Worm (Caenorhabditis elegans) whole organism, L1 larva: ENCODE results near the gene C49H3.4.

Experiments
- C16A3.4 ChIP-seq: fragments of 150-350 bp; optimal IDR thresholded peaks from 2 replicates; lab custom pipeline; 2014; ENCODE audit warnings: missing biosample characterization, missing genetic modification characterization
- C34B4.2 ChIP-seq: sonication (generic microtip); optimal IDR thresholded peaks from 2 replicates; lab custom pipeline; 2017; ENCODE audit warnings: mild to moderate bottlenecking, missing genetic modification characterization, missing compliant biosample characterization
- F16B12.6 ChIP-seq: fragments of 150-350 bp; optimal IDR thresholded peaks from 2 replicates; lab custom pipeline; 2014; ENCODE audit warnings: missing biosample characterization, missing genetic modification characterization
- aly-2 ChIP-seq: fragments of 150-350 bp; optimal IDR thresholded peaks from 2 replicates; lab custom pipeline; 2014; ENCODE audit warnings: missing biosample characterization, missing genetic modification characterization
- ama-1 ChIP-seq: fragments of 150-350 bp; optimal IDR thresholded peaks from 2 replicates; lab custom pipeline; 2014
- blmp-1 ChIP-seq: fragments of 150-350 bp; optimal IDR thresholded peaks from 2 replicates; lab custom pipeline; 2014; ENCODE audit warnings: missing biosample characterization, missing genetic modification characterization
- ceh-82 ChIP-seq, 3 experiments: fragments of 150-350 bp in 1 of 3; sonication (generic microtip) in 2 of 3; optimal IDR thresholded peaks; 2 replicates each; lab custom pipeline; 2014 to 2017; ENCODE audit warnings: missing biosample characterization in 3 of 3, missing genetic modification characterization in 3 of 3
- ceh-88 ChIP-seq: fragments of 200-800 bp; sonication (Bioruptor generic); IDR thresholded peaks from 2 replicates; pipeline ENCODE4 v1.3.6; 2022; ENCODE audit warnings: missing genetic modification characterization, missing compliant biosample characterization
- ceh-90 ChIP-seq: sonication (generic microtip); optimal IDR thresholded peaks from 2 replicates; lab custom pipeline; 2016; ENCODE audit warnings: missing genetic modification characterization, missing compliant biosample characterization
- dpl-1 ChIP-seq, 3 experiments: fragments of 150-350 bp in 2 of 3; sonication (generic microtip) in 1 of 3; optimal IDR thresholded peaks; 2 replicates each; lab custom pipeline; 2014 to 2017; ENCODE audit warnings: missing biosample characterization in 3 of 3, missing genetic modification characterization in 3 of 3, missing genetic modification reagents in 3 of 3
- efl-1 ChIP-seq, 4 experiments: fragments of 150-350 bp; optimal IDR thresholded peaks in 3 of 4; peaks in 1 of 4; 1 replicate in 1 of 4; 2 replicates in 3 of 4; lab custom pipeline; 2014; ENCODE audit warnings: missing biosample characterization in 2 of 4, missing genetic modification characterization in 2 of 4, missing genetic modification reagents in 2 of 4
- efl-3 ChIP-seq: fragments of 200-800 bp; sonication (Bioruptor generic); optimal IDR thresholded peaks from 2 replicates; lab custom pipeline; 2018; ENCODE audit warnings: mild to moderate bottlenecking, missing genetic modification characterization, missing compliant biosample characterization
- egl-13 ChIP-seq: sonication (generic microtip); optimal IDR thresholded peaks from 2 replicates; lab custom pipeline; 2016; ENCODE audit warnings: missing genotype, missing genetic modification reagents, missing genetic modification characterization, missing compliant biosample characterization
- egl-27 ChIP-seq, 2 experiments: fragments of 150-350 bp in 1 of 2; sonication (generic microtip); optimal IDR thresholded peaks; 3 replicates each; lab custom pipeline; 2017 to 2018; ENCODE audit warnings: missing biosample characterization in 2 of 2, missing genetic modification characterization in 2 of 2, missing genetic modification reagents in 2 of 2
- fkh-10 ChIP-seq: sonication (generic microtip); optimal IDR thresholded peaks from 2 replicates; lab custom pipeline; 2017; ENCODE audit warnings: missing biosample characterization, missing genetic modification reagents, missing genetic modification characterization
- fkh-4 ChIP-seq: sonication (generic microtip); optimal IDR thresholded peaks from 2 replicates; lab custom pipeline; 2016; ENCODE audit warnings: missing compliant biosample characterization, missing genetic modification characterization, borderline replicate concordance
- hlh-17 ChIP-seq: fragments of 200-800 bp; sonication (Bioruptor generic); optimal IDR thresholded peaks from 2 replicates; lab custom pipeline; 2018; ENCODE audit warnings: missing genetic modification characterization, mild to moderate bottlenecking, missing compliant biosample characterization, moderate library complexity, borderline replicate concordance
- lin-15B ChIP-seq: fragments of 150-350 bp; sonication (generic microtip); optimal IDR thresholded peaks from 3 replicates; lab custom pipeline; 2014; ENCODE audit warnings: missing biosample characterization, missing genetic modification characterization
- lin-35 ChIP-seq, 2 experiments: fragments of 150-350 bp; optimal IDR thresholded peaks; 2 replicates each; lab custom pipeline; 2014; ENCODE audit warnings: missing biosample characterization in 2 of 2, missing genetic modification characterization in 2 of 2, missing genetic modification reagents in 2 of 2
- lsy-2 ChIP-seq, 2 experiments: fragments of 150-350 bp; optimal IDR thresholded peaks; 2 replicates each; lab custom pipeline; 2014; ENCODE audit warnings: missing biosample characterization in 2 of 2, missing genetic modification characterization in 2 of 2
- mdl-1 ChIP-seq, 2 experiments: fragments of 150-350 bp; optimal IDR thresholded peaks; 2 replicates each; lab custom pipeline; 2014 to 2017; ENCODE audit warnings: missing biosample characterization in 2 of 2, missing genetic modification characterization in 2 of 2, inconsistent platforms in 1 of 2
- mep-1 ChIP-seq: fragments of 150-350 bp; optimal IDR thresholded peaks from 2 replicates; lab custom pipeline; 2014; ENCODE audit warnings: missing biosample characterization, missing genetic modification characterization
- nhr-19 ChIP-seq: fragments of 200-800 bp; sonication (Bioruptor generic); conservative IDR thresholded peaks from 2 replicates; pipeline ENCODE4 v1.3.6; 2022; ENCODE audit warnings: missing genetic modification characterization, missing compliant biosample characterization
- nhr-237 ChIP-seq: fragments of 150-350 bp; optimal IDR thresholded peaks from 2 replicates; lab custom pipeline; 2014; ENCODE audit warnings: missing biosample characterization, missing genetic modification characterization
- nhr-28 ChIP-seq: fragments of 150-350 bp; optimal IDR thresholded peaks from 2 replicates; lab custom pipeline; 2014; ENCODE audit warnings: missing biosample characterization, missing genetic modification characterization
- nhr-47 ChIP-seq: sonication (generic microtip); optimal IDR thresholded peaks from 2 replicates; lab custom pipeline; 2016; ENCODE audit warnings: mild to moderate bottlenecking, missing genetic modification characterization, moderate library complexity, missing compliant biosample characterization
- nhr-71 ChIP-seq: sonication (generic microtip); optimal IDR thresholded peaks from 2 replicates; lab custom pipeline; 2016; ENCODE audit warnings: mild to moderate bottlenecking, missing genetic modification characterization, moderate library complexity, missing compliant biosample characterization
- nhr-76 ChIP-seq: sonication (generic microtip); optimal IDR thresholded peaks from 2 replicates; lab custom pipeline; 2017; ENCODE audit warnings: missing biosample characterization, missing genetic modification characterization
- nhr-84 ChIP-seq: sonication (generic microtip); optimal IDR thresholded peaks from 2 replicates; lab custom pipeline; 2017; ENCODE audit warnings: missing biosample characterization, missing genetic modification characterization
- pag-3 ChIP-seq: sonication (generic microtip); optimal IDR thresholded peaks from 2 replicates; lab custom pipeline; 2017; ENCODE audit warnings: missing genetic modification characterization, mild to moderate bottlenecking, missing compliant biosample characterization, antibody characterized with exemption, borderline replicate concordance; ENCODE audit not compliant: insufficient read depth
- rnt-1 ChIP-seq: sonication (generic microtip); optimal IDR thresholded peaks from 2 replicates; lab custom pipeline; 2016; ENCODE audit warnings: mild to moderate bottlenecking, missing genetic modification characterization, moderate library complexity, missing compliant biosample characterization
- skn-1 ChIP-seq: fragments of 150-350 bp; optimal IDR thresholded peaks from 2 replicates; lab custom pipeline; 2014; ENCODE audit warnings: missing biosample characterization, missing genetic modification characterization
- snu-23 ChIP-seq: sonication (generic microtip); optimal IDR thresholded peaks from 2 replicates; lab custom pipeline; 2016; ENCODE audit warnings: missing genetic modification characterization, missing compliant biosample characterization
- sox-4 ChIP-seq: sonication (generic microtip); optimal IDR thresholded peaks from 2 replicates; lab custom pipeline; 2016; ENCODE audit warnings: missing genetic modification characterization, missing compliant biosample characterization
- sup-37 ChIP-seq: fragments of 200-800 bp; sonication (Bioruptor generic); optimal IDR thresholded peaks from 2 replicates; lab custom pipeline; 2018; ENCODE audit warnings: mild to moderate bottlenecking, missing genetic modification characterization, missing compliant biosample characterization
- tbx-2 ChIP-seq: sonication (generic microtip); optimal IDR thresholded peaks from 2 replicates; lab custom pipeline; 2016; ENCODE audit warnings: missing genetic modification characterization, missing compliant biosample characterization
- tlp-1 ChIP-seq: fragments of 150-350 bp; optimal IDR thresholded peaks from 2 replicates; lab custom pipeline; 2014; ENCODE audit warnings: missing biosample characterization, missing genetic modification characterization
- unc-130 ChIP-seq: fragments of 150-350 bp; optimal IDR thresholded peaks from 2 replicates; lab custom pipeline; 2017; ENCODE audit warnings: missing biosample characterization, missing genetic modification characterization, inconsistent platforms
- unc-98 ChIP-seq: fragments of 200-800 bp; sonication (Bioruptor generic); IDR thresholded peaks from 2 replicates; pipeline ENCODE4 v1.3.6; 2022; ENCODE audit warnings: missing genetic modification characterization, missing compliant biosample characterization
- vab-15 ChIP-seq: sonication (generic microtip); optimal IDR thresholded peaks from 2 replicates; lab custom pipeline; 2017; ENCODE audit warnings: missing genotype, mild to moderate bottlenecking, missing genetic modification characterization, missing compliant biosample characterization
- xbp-1 ChIP-seq: sonication (generic microtip); optimal IDR thresholded peaks from 2 replicates; lab custom pipeline; 2016; ENCODE audit warnings: missing genetic modification characterization, missing compliant biosample characterization
- zip-4 ChIP-seq: fragments of 200-800 bp; sonication (Bioruptor generic); optimal IDR thresholded peaks from 2 replicates; lab custom pipeline; 2018; ENCODE audit warnings: mild to moderate bottlenecking, missing genetic modification characterization, moderate library complexity, missing compliant biosample characterization

C49H3.4 gene

ce11 chrIV:7917881-7918280 is 2.8 kb downstream of the C49H3.4 start:
- TF ChIP-seq vab-15 (tag; lab: Kevin White, UChicago), result no peak
- TF ChIP-seq, all 84 proteins: peak for 0

- no peak for TF ChIP-seq sox-4
- no peak for TF ChIP-seq unc-98 (GFP tag; lab: Robert Waterston, UW)
- TF ChIP-seq ceh-90 (tag; lab: Kevin White, UChicago), result no peak
- TF ChIP-seq egl-27 (tag; optimal IDR thresholded peaks at IDR 0.05; lab: Kevin White, UChicago), result no peak
- TF ChIP-seq efl-3 (GFP tag; lab: Kevin White, UChicago), result no peak
- no peak for TF ChIP-seq C34B4.2
- no peak for TF ChIP-seq nhr-237 (tag; lab: Kevin White, UChicago)
- no peak for TF ChIP-seq pag-3 (tag; lab: Kevin White, UChicago)
- TF ChIP-seq fkh-4, result no peak
- no peak for TF ChIP-seq hlh-17 (GFP tag; lab: Kevin White, UChicago)
- TF ChIP-seq blmp-1, result no peak
- TF ChIP-seq nhr-19 (GFP tag; lab: Robert Waterston, UW), result no peak
- TF ChIP-seq ama-1 (lab: Kevin White, UChicago), result no peak
- TF ChIP-seq zip-4 (GFP tag; lab: Kevin White, UChicago), result no peak
Measured at ce11 chrIV:7920126-7920525, 5.0 kb downstream of the C49H3.4 start, which contains the start of gene C49H3.16. TSS of gene C49H3.16 (plus strand) at chrIV:7920426.

ce11 chrIV:7923982-7924480 is 8.9 kb downstream of the C49H3.4 start, which contains the start of the genes xpo-3 and C49H3.3:
TSS of gene xpo-3 (minus strand) at chrIV:7924032.
TSS of gene C49H3.3 (plus strand) at chrIV:7924350.
- TF ChIP-seq ceh-82 (tag; optimal IDR thresholded peaks at IDR 0.05; lab: Kevin White, UChicago) (peak in 1 of 3 experiments; percentile 11), dpl-1 (GFP tag; optimal IDR thresholded peaks at IDR 0.05; lab: Kevin White, UChicago) (peak; percentile 23 to 57 (median 24)), nhr-76 (no peak), mdl-1 (tag; optimal IDR thresholded peaks at IDR 0.05; lab: Kevin White, UChicago) (peak in 1 of 2 experiments; percentile 6), ceh-88 (GFP tag; lab: Robert Waterston, UW) (no peak), lsy-2 (tag; optimal IDR thresholded peaks at IDR 0.05; lab: Kevin White, UChicago) (peak; percentile 47 to 70), ama-1 (lab: Kevin White, UChicago) (no peak), C16A3.4 (peak; percentile 32), egl-13 (tag; lab: Kevin White, UChicago) (no peak), unc-130 (tag; lab: Kevin White, UChicago) (peak; percentile 9), nhr-47 (tag; lab: Kevin White, UChicago) (peak; percentile 42), lin-35 (GFP tag; optimal IDR thresholded peaks at IDR 0.05; lab: Kevin White, UChicago) (peak; percentile 44 to 74), xbp-1 (tag; lab: Kevin White, UChicago) (peak; percentile 34), nhr-84 (tag; lab: Kevin White, UChicago) (no peak), efl-1 (optimal IDR thresholded peaks at IDR 0.05; lab: Kevin White, UChicago) (peak; percentile 51 to 58), efl-1 (GFP tag; optimal IDR thresholded peaks at IDR 0.05 in 1 of 2; lab: Kevin White, UChicago) (peak in 1 of 2 experiments; percentile 48), aly-2 (tag; lab: Kevin White, UChicago) (no peak), vab-15 (tag; lab: Kevin White, UChicago) (peak; percentile 54), sup-37 (GFP tag; lab: Kevin White, UChicago) (no peak), nhr-28 (tag; lab: Kevin White, UChicago) (no peak), blmp-1 (peak; percentile 32), lin-15B (tag; lab: Kevin White, UChicago) (no peak), snu-23 (GFP tag; lab: Kevin White, UChicago) (peak; percentile 34), F16B12.6 (tag; lab: Kevin White, UChicago) (peak; percentile 29), nhr-71 (peak; percentile 38), pag-3 (tag; lab: Kevin White, UChicago) (no peak), skn-1 (tag; lab: Kevin White, UChicago) (peak; percentile 2), fkh-10 (GFP tag; lab: Kevin White, UChicago) (peak; percentile 13), mep-1 (tag; lab: Kevin White, UChicago) (peak; percentile 63), rnt-1 (tag; lab: Kevin White, UChicago) (no peak), tlp-1 (tag; lab: Kevin White, UChicago) (no peak), tbx-2 (tag; lab: Kevin White, UChicago) (peak; percentile 14)
- TF ChIP-seq, all 84 proteins: peak for 19
